Fruit fly (Drosophila melanogaster): ENCODE results near the gene CG5447.

Gene CG5447

DNA sequence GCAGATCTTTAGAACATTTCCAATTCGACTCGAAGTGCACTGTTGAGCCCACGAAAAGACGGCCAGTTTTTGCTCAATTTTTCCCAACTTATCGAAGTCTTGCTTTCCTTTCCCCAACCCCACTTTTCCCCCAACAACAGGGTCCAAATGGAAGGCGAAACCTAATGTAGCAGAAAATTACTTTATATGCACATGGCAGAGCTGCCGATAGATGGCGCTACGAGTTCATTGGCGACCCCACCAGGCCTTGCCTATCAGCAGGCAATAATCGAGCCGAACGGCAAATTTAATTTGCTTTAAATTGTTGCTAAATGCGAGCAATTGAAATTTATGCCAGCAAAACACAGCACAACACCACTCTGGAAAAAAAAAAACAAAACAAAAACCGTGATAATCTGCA lies 19.8 kb upstream of the CG5447 start:
- TF ChIP-seq tj (GFP tag; optimal IDR thresholded peaks at IDR 0.05) (no peak), kay (GFP tag; ENCODE audit: borderline replicate concordance) (peak; percentile 37)

dm6 chr3R:26432978-26433377 lies 19.4 kb upstream of the CG5447 start:
- TF ChIP-seq CG7101 (tag; optimal IDR thresholded peaks at IDR 0.05), result no peak
- no peak for TF ChIP-seq Hr96 (GFP tag; optimal IDR thresholded peaks at IDR 0.05)
- TF ChIP-seq tj (GFP tag; optimal IDR thresholded peaks at IDR 0.05), result no peak
- TF ChIP-seq CG7045 (GFP tag; optimal IDR thresholded peaks at IDR 0.05), result no peak
- TF ChIP-seq toe (GFP tag; optimal IDR thresholded peaks at IDR 0.05), result no peak
- TF ChIP-seq cic (GFP tag; optimal IDR thresholded peaks at IDR 0.05), result no peak
- TF ChIP-seq kay (GFP tag; ENCODE audit: borderline replicate concordance), result no peak
- no peak for TF ChIP-seq CG33017 (tag; optimal IDR thresholded peaks at IDR 0.05)
- TF ChIP-seq ovo (GFP tag; optimal IDR thresholded peaks at IDR 0.05), result no peak
- no peak for TF ChIP-seq pad (GFP tag; optimal IDR thresholded peaks at IDR 0.05)
- TF ChIP-seq Crg-1 (GFP tag; optimal IDR thresholded peaks at IDR 0.05), result no peak
- no peak for TF ChIP-seq CG1620 (GFP tag; optimal IDR thresholded peaks at IDR 0.05)
- TF ChIP-seq CG12768 (GFP tag; optimal IDR thresholded peaks at IDR 0.05), result no peak
- TF ChIP-seq cnc (optimal IDR thresholded peaks at IDR 0.05), result no peak
- TF ChIP-seq Clk (GFP tag; optimal IDR thresholded peaks at IDR 0.05), result no peak
- no peak for TF ChIP-seq CG11617 (GFP tag; optimal IDR thresholded peaks at IDR 0.05)

dm6 chr3R:26433743-26434142 lies 18.6 kb upstream of the CG5447 start:
- no peak for TF ChIP-seq CG33017 (tag; optimal IDR thresholded peaks at IDR 0.05)
- no peak for TF ChIP-seq CG7045 (GFP tag; optimal IDR thresholded peaks at IDR 0.05)
- no peak for TF ChIP-seq Hr96 (GFP tag; optimal IDR thresholded peaks at IDR 0.05)
- TF ChIP-seq CG14711 (tag; optimal IDR thresholded peaks at IDR 0.05), result no peak
- no peak for TF ChIP-seq toe (GFP tag; optimal IDR thresholded peaks at IDR 0.05)
- no peak for TF ChIP-seq Clk (GFP tag; optimal IDR thresholded peaks at IDR 0.05)
- TF ChIP-seq bab1 (GFP tag; optimal IDR thresholded peaks at IDR 0.05), result no peak
- no peak for TF ChIP-seq CG11617 (GFP tag; optimal IDR thresholded peaks at IDR 0.05)
- TF ChIP-seq Mnt (GFP tag; optimal IDR thresholded peaks at IDR 0.05), result no peak
- TF ChIP-seq kay (GFP tag; ENCODE audit: borderline replicate concordance), result no peak
- no peak for TF ChIP-seq CG5204 (GFP tag; optimal IDR thresholded peaks at IDR 0.05)

DNA sequence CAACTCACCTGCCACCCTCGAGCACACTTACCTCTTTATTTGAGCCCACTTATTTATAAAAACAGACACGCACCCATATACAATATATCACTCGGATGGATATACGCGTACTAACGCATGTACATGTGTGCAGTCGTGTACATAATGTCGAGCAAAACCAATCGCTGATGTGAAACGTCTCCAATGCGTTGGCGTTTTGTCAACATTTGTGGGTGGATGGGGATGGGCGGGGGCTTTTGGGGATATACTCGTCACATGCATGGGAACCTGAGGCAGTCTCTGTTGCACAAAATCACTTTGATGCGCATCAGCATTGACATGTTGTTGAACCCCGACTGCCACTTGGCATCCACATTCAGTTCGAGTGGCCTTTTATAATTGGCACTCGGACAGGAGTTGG lies 16.3 kb upstream of the CG5447 start:
- TF ChIP-seq CG11617 (GFP tag; optimal IDR thresholded peaks at IDR 0.05) (no peak), pad (GFP tag; optimal IDR thresholded peaks at IDR 0.05) (no peak), CG12768 (GFP tag; optimal IDR thresholded peaks at IDR 0.05) (no peak), kay (GFP tag; ENCODE audit: borderline replicate concordance) (no peak)

- no peak for TF ChIP-seq kay (GFP tag; ENCODE audit: borderline replicate concordance)
- TF ChIP-seq Crg-1 (GFP tag; optimal IDR thresholded peaks at IDR 0.05), result no peak
- TF ChIP-seq bab1 (GFP tag; optimal IDR thresholded peaks at IDR 0.05), result no peak
- no peak for TF ChIP-seq CG14711 (tag; optimal IDR thresholded peaks at IDR 0.05)
- no peak for TF ChIP-seq cnc (optimal IDR thresholded peaks at IDR 0.05)
- TF ChIP-seq CG7101 (tag; optimal IDR thresholded peaks at IDR 0.05), result no peak
- no peak for TF ChIP-seq pad (GFP tag; optimal IDR thresholded peaks at IDR 0.05)
- no peak for TF ChIP-seq cic (GFP tag; optimal IDR thresholded peaks at IDR 0.05)
- no peak for TF ChIP-seq CG11617 (GFP tag; optimal IDR thresholded peaks at IDR 0.05)
- no peak for TF ChIP-seq CG5204 (GFP tag; optimal IDR thresholded peaks at IDR 0.05)
Observed at dm6 chr3R:26436540-26436939, 15.8 kb upstream of the CG5447 start.

DNA sequence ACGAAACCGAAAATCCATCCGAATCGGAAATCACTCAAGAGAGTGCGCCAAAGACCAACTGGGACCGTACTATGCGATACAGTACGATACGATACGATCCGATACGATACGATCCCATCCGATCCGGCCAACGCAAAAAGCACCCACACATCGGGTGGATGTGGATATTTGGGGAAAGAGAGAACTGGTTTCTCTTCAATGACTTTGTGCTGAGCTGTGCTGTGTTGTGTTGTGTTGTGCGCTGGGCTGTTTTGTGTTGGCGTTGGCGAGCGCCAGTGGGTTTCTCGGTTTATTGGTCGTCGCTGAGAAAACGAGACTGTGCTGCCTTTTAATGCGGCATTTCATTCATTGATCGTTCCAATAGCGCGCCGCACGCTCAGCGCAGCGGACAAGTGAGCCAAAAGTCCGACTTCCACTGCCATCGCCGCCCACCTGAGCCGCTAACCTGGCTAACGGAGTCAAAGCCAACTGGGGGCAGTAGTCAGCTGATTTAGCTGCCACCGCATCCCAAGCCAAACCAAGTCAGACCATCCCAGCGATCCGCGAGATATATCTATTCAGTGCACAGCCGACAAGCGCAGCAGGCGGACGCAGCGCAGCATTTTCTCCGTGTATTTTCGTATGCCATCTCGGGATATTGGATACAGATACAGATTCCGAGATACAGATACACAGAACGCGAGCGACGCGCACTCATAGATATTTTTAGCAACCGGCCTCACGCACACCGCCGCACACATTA lies 11.7 kb upstream of the CG5447 start, which contains the start of gene tx:
tx (plus strand) TSS at position 324 of the 742 bp plus-strand sequence.
- TF ChIP-seq Clk (GFP tag; optimal IDR thresholded peaks at IDR 0.05), result no peak
- TF ChIP-seq cic (GFP tag; optimal IDR thresholded peaks at IDR 0.05), result peak; percentile 35
- TF ChIP-seq ovo (GFP tag; optimal IDR thresholded peaks at IDR 0.05), result peak; percentile 46
- no peak for TF ChIP-seq Hr96 (GFP tag; optimal IDR thresholded peaks at IDR 0.05)

DNA sequence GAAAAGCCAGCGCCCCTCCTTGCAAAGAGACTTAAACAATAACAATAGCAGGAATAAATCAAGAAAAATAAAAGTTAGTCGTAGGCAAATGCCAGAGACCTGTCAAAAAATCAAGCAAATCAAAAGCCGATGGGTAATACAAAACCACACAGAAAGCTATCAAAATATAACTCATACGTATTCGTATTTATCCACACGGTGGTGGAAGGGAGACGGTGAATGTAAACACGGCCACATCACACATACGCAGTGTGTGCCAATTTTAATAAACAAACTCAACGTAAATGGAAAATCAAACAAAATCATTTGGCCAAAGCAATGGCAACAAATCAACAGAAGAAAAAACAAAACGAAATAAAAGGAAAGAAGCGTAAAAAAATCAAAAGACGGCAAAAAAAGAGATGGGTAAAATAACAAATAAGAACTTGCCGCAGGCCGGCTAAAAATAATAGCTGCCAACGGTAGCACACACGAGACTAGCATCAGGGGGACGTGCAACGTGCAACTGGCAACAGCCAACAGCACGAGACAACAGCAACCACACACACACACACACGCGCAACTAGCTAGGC lies 9.6 kb upstream of the CG5447 start:
- TF ChIP-seq pad (GFP tag; optimal IDR thresholded peaks at IDR 0.05), result no peak
- TF ChIP-seq CG14711 (tag; optimal IDR thresholded peaks at IDR 0.05), result no peak
- TF ChIP-seq CG1620 (GFP tag; optimal IDR thresholded peaks at IDR 0.05), result no peak
- TF ChIP-seq Crg-1 (GFP tag; optimal IDR thresholded peaks at IDR 0.05), result no peak
- no peak for TF ChIP-seq cnc (optimal IDR thresholded peaks at IDR 0.05)

DNA sequence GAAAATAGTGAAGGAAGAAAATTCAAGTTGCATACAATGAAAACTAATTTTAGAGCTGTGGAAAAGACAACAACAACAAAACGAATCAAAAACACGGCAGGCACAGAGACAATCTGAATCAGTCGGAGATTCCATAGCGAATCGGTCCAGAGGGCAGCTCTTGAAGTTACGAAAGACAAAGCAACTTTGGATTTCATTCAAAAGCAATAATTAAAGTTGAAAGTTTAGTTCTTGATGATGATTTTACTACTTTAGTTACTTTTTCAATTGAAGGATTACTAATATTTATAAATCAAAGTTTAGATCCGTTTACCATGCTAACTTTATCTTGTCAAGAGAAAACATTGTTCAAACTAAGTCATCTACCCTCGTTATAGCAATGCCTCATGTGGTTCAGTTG lies 9.0 kb upstream of the CG5447 start:
- TF ChIP-seq CG5204 (GFP tag; optimal IDR thresholded peaks at IDR 0.05) (no peak), Crg-1 (GFP tag; optimal IDR thresholded peaks at IDR 0.05) (no peak), pad (GFP tag; optimal IDR thresholded peaks at IDR 0.05) (no peak), Hr96 (GFP tag; optimal IDR thresholded peaks at IDR 0.05) (no peak), Mnt (GFP tag; optimal IDR thresholded peaks at IDR 0.05) (no peak), CG33017 (tag; optimal IDR thresholded peaks at IDR 0.05) (no peak)

Data from whole organism, adult.